Fruit fly (Drosophila melanogaster): Measurements from ENCODE around the gene RpL13.
A peak's percentile ranks its signal among the peaks of the same experiment; 100 is the strongest.

Gene RpL13

dm6 chr2L:9981809-9982208, 14.7 kb downstream of the RpL13 start (continued):
- no peak for TF ChIP-seq fd85E (GFP tag; optimal IDR thresholded peaks at IDR 0.05)
- TF ChIP-seq eg (GFP tag; IDR thresholded peaks at IDR 0.05), result no peak
- peak; percentile 19 for TF ChIP-seq CG11762 (GFP tag; optimal IDR thresholded peaks at IDR 0.05; ENCODE audit: insufficient read depth)
- TF ChIP-seq Smox (GFP tag; optimal IDR thresholded peaks at IDR 0.05), result peak; percentile 41
- TF ChIP-seq CG10669 (GFP tag; optimal IDR thresholded peaks at IDR 0.05), result peak; percentile 38
- TF ChIP-seq OdsH (GFP tag; optimal IDR thresholded peaks at IDR 0.05), result peak; percentile 27
- no peak for TF ChIP-seq fd59A (GFP tag; optimal IDR thresholded peaks at IDR 0.05)
- peak; percentile 35 for TF ChIP-seq Hr39 (GFP tag; optimal IDR thresholded peaks at IDR 0.05)
- peak; percentile 30 for TF ChIP-seq cyc (GFP tag; optimal IDR thresholded peaks at IDR 0.05)
- TF ChIP-seq CG7368 (GFP tag; optimal IDR thresholded peaks at IDR 0.05), result no peak

- peak; percentile 59 for TF ChIP-seq spab (GFP tag; optimal IDR thresholded peaks at IDR 0.05)
- TF ChIP-seq CG6792 (GFP tag; optimal IDR thresholded peaks at IDR 0.05), result peak; percentile 59
- no peak for TF ChIP-seq Gug (GFP tag; IDR thresholded peaks at IDR 0.05)
- TF ChIP-seq cyc (GFP tag; optimal IDR thresholded peaks at IDR 0.05), result peak; percentile 80
- TF ChIP-seq CG6163 (GFP tag; IDR thresholded peaks at IDR 0.05), result no peak; the same call in 2 of the 3 replicates
- peak; percentile 77 for TF ChIP-seq CG3919 (GFP tag; optimal IDR thresholded peaks at IDR 0.05)
- TF ChIP-seq OdsH (GFP tag; optimal IDR thresholded peaks at IDR 0.05), result peak; percentile 56
- no peak for TF ChIP-seq Lpt (GFP tag; optimal IDR thresholded peaks at IDR 0.05)
- TF ChIP-seq topi (GFP tag; optimal IDR thresholded peaks at IDR 0.05), result peak; percentile 87
- TF ChIP-seq Hr4 (GFP tag; optimal IDR thresholded peaks at IDR 0.05), result no peak
- TF ChIP-seq CG6808 (GFP tag; optimal IDR thresholded peaks at IDR 0.05), result peak; percentile 69
- peak; percentile 39 for TF ChIP-seq vri (GFP tag; optimal IDR thresholded peaks at IDR 0.05)
- peak; percentile 68 for TF ChIP-seq CG8632 (GFP tag; optimal IDR thresholded peaks at IDR 0.05)
- TF ChIP-seq Eip78C (GFP tag), result peak; percentile 94
- peak; percentile 83 for TF ChIP-seq Smox (GFP tag; optimal IDR thresholded peaks at IDR 0.05)
- TF ChIP-seq Met (GFP tag; optimal IDR thresholded peaks at IDR 0.05), result peak; percentile 92
- TF ChIP-seq Sox14 (GFP tag; optimal IDR thresholded peaks at IDR 0.05), result peak; percentile 9
- TF ChIP-seq dsx (GFP tag; optimal IDR thresholded peaks at IDR 0.05; ENCODE audit: poor library complexity, severe bottlenecking), result peak; percentile 69
- TF ChIP-seq CG15336 (GFP tag; IDR thresholded peaks at IDR 0.05), result no peak
- peak; percentile 81 for TF ChIP-seq esn (GFP tag; optimal IDR thresholded peaks at IDR 0.05)
- peak; percentile 37 for TF ChIP-seq fd85E (GFP tag; optimal IDR thresholded peaks at IDR 0.05)
- TF ChIP-seq CG11762 (GFP tag; optimal IDR thresholded peaks at IDR 0.05; ENCODE audit: insufficient read depth), result peak; percentile 42
- TF ChIP-seq CG6854 (GFP tag; optimal IDR thresholded peaks at IDR 0.05), result peak; percentile 56
- no peak for TF ChIP-seq Hr38 (GFP tag; optimal IDR thresholded peaks at IDR 0.05)
- peak; percentile 75 for TF ChIP-seq CG34406 (GFP tag; optimal IDR thresholded peaks at IDR 0.05)
- peak; percentile 69 for TF ChIP-seq Eip75B (GFP tag; optimal IDR thresholded peaks at IDR 0.05)
- TF ChIP-seq net (GFP tag; optimal IDR thresholded peaks at IDR 0.05), result peak; percentile 70
- TF ChIP-seq CG4318 (GFP tag; optimal IDR thresholded peaks at IDR 0.05), result no peak
- TF ChIP-seq acj6 (GFP tag; optimal IDR thresholded peaks at IDR 0.05), result peak; percentile 84
- no peak for TF ChIP-seq fkh (GFP tag; optimal IDR thresholded peaks at IDR 0.05)
- TF ChIP-seq CG10669 (GFP tag; optimal IDR thresholded peaks at IDR 0.05), result peak; percentile 65
- peak; percentile 16 for TF ChIP-seq fd59A (GFP tag; optimal IDR thresholded peaks at IDR 0.05)
- peak; percentile 40 for TF ChIP-seq CG9139 (GFP tag; optimal IDR thresholded peaks at IDR 0.05)
- TF ChIP-seq Blimp-1 (GFP tag; optimal IDR thresholded peaks at IDR 0.05), result peak; percentile 55
- peak; percentile 71 for TF ChIP-seq achi (GFP tag; optimal IDR thresholded peaks at IDR 0.05)
- peak; percentile 64 for TF ChIP-seq pdm3 (GFP tag; optimal IDR thresholded peaks at IDR 0.05)
- TF ChIP-seq CG11902 (GFP tag; optimal IDR thresholded peaks at IDR 0.05), result peak; percentile 54
- TF ChIP-seq Ets96B (tag; optimal IDR thresholded peaks at IDR 0.05), result peak; percentile 73
- TF ChIP-seq CG16779 (tag; optimal IDR thresholded peaks at IDR 0.05), result peak; percentile 63
- TF ChIP-seq ss (GFP tag; optimal IDR thresholded peaks at IDR 0.05), result peak; percentile 52 to 81
- peak; percentile 68 for TF ChIP-seq CG8319 (GFP tag; optimal IDR thresholded peaks at IDR 0.05)
- peak; percentile 44 for TF ChIP-seq Eip93F (GFP tag; optimal IDR thresholded peaks at IDR 0.05)
- TF ChIP-seq CG6276 (GFP tag; optimal IDR thresholded peaks at IDR 0.05), result no peak
- no peak for TF ChIP-seq salr (GFP tag; optimal IDR thresholded peaks at IDR 0.05)
- TF ChIP-seq CG32006 (GFP tag; optimal IDR thresholded peaks at IDR 0.05), result peak; percentile 5
- TF ChIP-seq CG3032 (tag; optimal IDR thresholded peaks at IDR 0.05), result peak; percentile 72
Observed at dm6 chr2L:9982516-9982915, 15.4 kb downstream of the RpL13 start.

All from whole organism, prepupa.